Worm (Caenorhabditis elegans) whole organism, midembryonic: ENCODE data around the gene F16H6.8.

ENCODE experiments used
- cog-1 ChIP-seq: sonication (generic microtip); optimal IDR thresholded peaks from 2 replicates; lab custom pipeline; 2016; ENCODE audit warnings: missing genetic modification characterization, missing compliant biosample characterization
- flt-1 ChIP-seq: fragments of 200-800 bp; sonication (Bioruptor generic); IDR thresholded peaks from 2 replicates; pipeline ENCODE4 v1.3.6; 2022; ENCODE audit warnings: missing genetic modification characterization, missing compliant biosample characterization
- med-1 ChIP-seq: sonication (generic microtip); optimal IDR thresholded peaks from 2 replicates; lab custom pipeline; 2017; ENCODE audit warnings: missing genetic modification characterization, mild to moderate bottlenecking, missing compliant biosample characterization, antibody characterized with exemption, missing genetic modification reagents; ENCODE audit not compliant: insufficient read depth
- tab-1 ChIP-seq: fragments of 200-800 bp; sonication (Bioruptor generic); IDR thresholded peaks from 2 replicates; pipeline ENCODE4 v1.3.6; 2022; ENCODE audit warnings: missing genetic modification characterization, missing compliant biosample characterization
- ztf-29 ChIP-seq: fragments of 200-800 bp; sonication (Bioruptor generic); IDR thresholded peaks from 2 replicates; pipeline ENCODE4 v1.3.6; 2022; ENCODE audit warnings: missing genetic modification reagents, missing genetic modification characterization, missing compliant biosample characterization

DNA sequence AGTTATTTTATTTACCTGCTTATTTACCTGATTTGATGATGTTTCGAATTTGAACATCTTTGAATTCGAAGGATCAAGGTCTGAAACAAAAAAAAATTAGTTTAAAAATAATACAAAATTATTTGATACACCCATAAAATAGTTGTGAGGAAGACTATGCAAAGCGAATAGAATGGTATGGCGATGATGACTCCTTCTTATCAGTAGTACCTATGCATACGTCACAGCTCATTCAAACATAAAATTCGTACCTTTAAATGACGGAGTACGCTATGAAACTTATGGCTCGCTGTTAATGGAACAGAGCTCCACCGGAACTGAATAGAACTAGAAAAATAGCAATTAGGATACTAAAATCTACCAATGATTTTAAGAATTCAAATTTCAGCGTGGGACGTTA lies 36.2 kb upstream of the F16H6.8 start, which contains the start of gene R10E8.1:
- no peak for TF ChIP-seq flt-1 (GFP tag; lab: Robert Waterston, UW)
- TF ChIP-seq cog-1 (tag; lab: Kevin White, UChicago), result no peak
- no peak for TF ChIP-seq ztf-29 (GFP tag; lab: Robert Waterston, UW)
- no peak for TF ChIP-seq tab-1 (GFP tag; lab: Robert Waterston, UW)
- no peak for TF ChIP-seq med-1 (GFP tag; lab: Kevin White, UChicago)
